Fruit fly (Drosophila melanogaster) whole organism, embryonic: ENCODE results near the gene stol.
A peak's percentile ranks its signal among the peaks of the same experiment; 100 is the strongest.

Experiments used
- Bgb ChIP-seq: fragments of 200-800 bp; sonication (Bioruptor generic); IDR thresholded peaks from 2 replicates; pipeline ENCODE4 v1.3.6; 2022; ENCODE audit warnings: missing biosample characterization, missing genetic modification characterization; ENCODE audit not compliant: partially characterized antibody
- CG10462 ChIP-seq: fragments of 200-800 bp; sonication (Bioruptor generic); optimal IDR thresholded peaks from 2 replicates; lab custom pipeline; 2016; ENCODE audit warnings: missing biosample characterization, missing genetic modification characterization
- CG13123 ChIP-seq: fragments of 200-800 bp; sonication (Bioruptor generic); optimal IDR thresholded peaks from 2 replicates; lab custom pipeline; 2016; ENCODE audit warnings: missing biosample characterization, missing genetic modification characterization
- CG13296 ChIP-seq: fragments of 200-800 bp; sonication (Bioruptor generic); optimal IDR thresholded peaks from 3 replicates; lab custom pipeline; 2018; ENCODE audit warnings: missing biosample characterization, mild to moderate bottlenecking, missing genetic modification characterization
- CG14050 ChIP-seq: fragments of 200-800 bp; sonication (Bioruptor generic); IDR thresholded peaks from 3 replicates; pipeline ENCODE4 v1.3.6; 2022; ENCODE audit warnings: missing biosample characterization, missing genetic modification characterization
- CG14667 ChIP-seq: fragments of 200-800 bp; sonication (Bioruptor generic); IDR thresholded peaks from 2 replicates; pipeline ENCODE4 v1.3.6; 2022; ENCODE audit warnings: missing biosample characterization, missing genetic modification characterization
- CG14965 ChIP-seq: fragments of 200-800 bp; sonication (Bioruptor generic); optimal IDR thresholded peaks from 2 replicates; lab custom pipeline; 2016; ENCODE audit warnings: missing biosample characterization, missing genetic modification characterization, borderline replicate concordance
- CG1603 ChIP-seq: fragments of 200-800 bp; sonication (Bioruptor generic); optimal IDR thresholded peaks from 2 replicates; lab custom pipeline; 2019; ENCODE audit warnings: missing biosample characterization, mild to moderate bottlenecking, missing genetic modification characterization, moderate library complexity
- CG17359 ChIP-seq: fragments of 200-800 bp; sonication (Bioruptor generic); optimal IDR thresholded peaks from 3 replicates; lab custom pipeline; 2018; ENCODE audit warnings: missing biosample characterization, mild to moderate bottlenecking, missing genetic modification characterization, moderate library complexity
- CG17612 ChIP-seq: fragments of 200-800 bp; sonication (Bioruptor generic); IDR thresholded peaks from 2 replicates; pipeline ENCODE4 v1.3.6; 2022; ENCODE audit warnings: missing biosample characterization, missing genetic modification characterization
- CG2120 ChIP-seq: fragments of 200-800 bp; sonication (Bioruptor generic); optimal IDR thresholded peaks from 3 replicates; lab custom pipeline; 2016; ENCODE audit warnings: missing biosample characterization, missing genetic modification characterization
- CG30403 ChIP-seq: fragments of 200-800 bp; sonication (Bioruptor generic); optimal IDR thresholded peaks from 3 replicates; lab custom pipeline; 2016; ENCODE audit warnings: missing biosample characterization, missing genetic modification characterization
- CG31388 ChIP-seq: fragments of 200-800 bp; sonication (Bioruptor generic); optimal IDR thresholded peaks from 2 replicates; lab custom pipeline; 2016; ENCODE audit warnings: missing biosample characterization, missing genetic modification characterization
- CG31441 ChIP-seq: fragments of 200-800 bp; sonication (Bioruptor generic); IDR thresholded peaks from 2 replicates; pipeline ENCODE4 v1.3.6; 2022; ENCODE audit warnings: missing biosample characterization, missing genetic modification characterization
- CG3281 ChIP-seq: fragments of 200-800 bp; sonication (Bioruptor generic); optimal IDR thresholded peaks from 3 replicates; lab custom pipeline; 2017; ENCODE audit warnings: missing biosample characterization, mild to moderate bottlenecking, missing genetic modification characterization
- CG4730 ChIP-seq: fragments of 200-800 bp; sonication (Bioruptor generic); IDR thresholded peaks from 2 replicates; pipeline ENCODE4 v1.3.6; 2022; ENCODE audit warnings: missing biosample characterization, missing genetic modification characterization
- CG5180 ChIP-seq: fragments of 200-800 bp; sonication (Bioruptor generic); optimal IDR thresholded peaks from 3 replicates; lab custom pipeline; 2017; ENCODE audit warnings: missing biosample characterization, missing genetic modification characterization, mild to moderate bottlenecking, moderate library complexity, missing genetic modification reagents
- CG6791 ChIP-seq: fragments of 200-800 bp; sonication (Bioruptor generic); IDR thresholded peaks from 3 replicates; pipeline ENCODE4 v1.3.6; 2022; ENCODE audit warnings: missing biosample characterization, missing genetic modification characterization; ENCODE audit not compliant: partially characterized antibody
- CG6854 ChIP-seq: fragments of 200-800 bp; sonication (Bioruptor generic); optimal IDR thresholded peaks from 3 replicates; lab custom pipeline; 2017; ENCODE audit warnings: missing biosample characterization, mild to moderate bottlenecking, missing genetic modification characterization
- CG7271 ChIP-seq: fragments of 200-800 bp; sonication (Bioruptor generic); optimal IDR thresholded peaks from 2 replicates; lab custom pipeline; 2018; ENCODE audit warnings: missing biosample characterization, mild to moderate bottlenecking, missing genetic modification characterization, moderate library complexity
- CG8359 ChIP-seq: fragments of 200-800 bp; sonication (Bioruptor generic); optimal IDR thresholded peaks from 2 replicates; lab custom pipeline; 2017; ENCODE audit warnings: missing biosample characterization, mild to moderate bottlenecking, missing genetic modification characterization, borderline replicate concordance
- CG9932 ChIP-seq: fragments of 200-800 bp; sonication (Bioruptor generic); IDR thresholded peaks from 2 replicates; pipeline ENCODE4 v1.3.6; 2022; ENCODE audit warnings: missing biosample characterization, missing genetic modification characterization
- CoRest ChIP-seq: fragments of 200-800 bp; sonication (Bioruptor generic); optimal IDR thresholded peaks from 3 replicates; lab custom pipeline; 2018; ENCODE audit warnings: missing biosample characterization, mild to moderate bottlenecking, missing genetic modification characterization, moderate library complexity
- Deaf1 ChIP-seq: fragments of 200-800 bp; optimal IDR thresholded peaks from 3 replicates; lab custom pipeline; 2019; ENCODE audit warnings: missing biosample characterization, mild to moderate bottlenecking, missing genetic modification characterization, moderate library complexity
- E2f2 ChIP-seq: fragments of 200-800 bp; sonication (Bioruptor generic); IDR thresholded peaks from 2 replicates; pipeline ENCODE4 v1.3.6; 2022; ENCODE audit warnings: missing biosample characterization, missing genetic modification characterization
- Elba2 ChIP-seq: fragments of 200-800 bp; sonication (Bioruptor generic); optimal IDR thresholded peaks from 3 replicates; lab custom pipeline; 2016; ENCODE audit warnings: missing biosample characterization, missing genetic modification characterization
- H15 ChIP-seq: fragments of 200-800 bp; sonication (Bioruptor generic); IDR thresholded peaks from 3 replicates; pipeline ENCODE4 v1.3.6; 2022; ENCODE audit warnings: missing biosample characterization, missing genetic modification characterization
- HLH4C ChIP-seq: fragments of 200-800 bp; sonication (Bioruptor generic); IDR thresholded peaks from 3 replicates; pipeline ENCODE4 v1.3.6; 2022; ENCODE audit warnings: missing biosample characterization, missing genetic modification characterization; ENCODE audit not compliant: partially characterized antibody
- Hr3 ChIP-seq: fragments of 200-800 bp; sonication (Bioruptor generic); optimal IDR thresholded peaks from 3 replicates; lab custom pipeline; 2016; ENCODE audit warnings: missing biosample characterization, missing genetic modification characterization
- Lpt ChIP-seq: fragments of >200 bp; optimal IDR thresholded peaks from 2 replicates; lab custom pipeline; 2018; ENCODE audit warnings: missing biosample characterization, missing genetic modification characterization
- Med ChIP-seq: fragments of 200-800 bp; sonication (Bioruptor generic); peaks from one replicate; lab custom pipeline; 2016; ENCODE audit warnings: missing biosample characterization, missing genetic modification characterization, mild to moderate bottlenecking, inconsistent platforms, moderate library complexity
- Myb ChIP-seq: fragments of 200-800 bp; sonication (Bioruptor generic); optimal IDR thresholded peaks from 2 replicates; lab custom pipeline; 2016; ENCODE audit warnings: missing biosample characterization, missing genetic modification characterization
- Neu2 ChIP-seq: fragments of 200-800 bp; sonication (Bioruptor generic); optimal IDR thresholded peaks from 3 replicates; lab custom pipeline; 2016; ENCODE audit warnings: missing biosample characterization, missing genetic modification characterization, borderline replicate concordance
- Nf-YB ChIP-seq: fragments of 200-800 bp; sonication (Bioruptor generic); optimal IDR thresholded peaks from 3 replicates; lab custom pipeline; 2019; ENCODE audit warnings: missing biosample characterization, mild to moderate bottlenecking, missing genetic modification characterization, moderate library complexity
- Side ChIP-seq: fragments of 200-800 bp; sonication (Bioruptor generic); optimal IDR thresholded peaks from 2 replicates; lab custom pipeline; 2016; ENCODE audit warnings: missing biosample characterization, missing genetic modification characterization
- Stat92E ChIP-seq, 3 experiments: fragments of >200 bp in 2 of 3; fragments of 200-800 bp in 1 of 3; sonication (Bioruptor generic) in 1 of 3; optimal IDR thresholded peaks; 2 replicates each; lab custom pipeline; 2017 to 2019; ENCODE audit warnings: missing biosample characterization in 3 of 3, missing genetic modification characterization in 3 of 3, mild to moderate bottlenecking in 1 of 3, moderate library complexity in 1 of 3
- TFAM ChIP-seq: fragments of 200-800 bp; sonication (Bioruptor generic); optimal IDR thresholded peaks from 2 replicates; lab custom pipeline; 2017; ENCODE audit warnings: missing biosample characterization, missing genetic modification characterization, inconsistent platforms
- danr ChIP-seq: fragments of 200-800 bp; sonication (Bioruptor generic); IDR thresholded peaks from 2 replicates; pipeline ENCODE4 v1.3.6; 2022; ENCODE audit warnings: missing biosample characterization, missing genetic modification characterization
- gce ChIP-seq: fragments of 200-800 bp; sonication (Bioruptor generic); IDR thresholded peaks from 3 replicates; pipeline ENCODE4 v1.3.6; 2022; ENCODE audit warnings: missing biosample characterization, missing genetic modification characterization
- gcm ChIP-seq: fragments of 200-800 bp; sonication (Bioruptor generic); optimal IDR thresholded peaks from 2 replicates; lab custom pipeline; 2019; ENCODE audit warnings: missing biosample characterization, mild to moderate bottlenecking, missing genetic modification characterization, moderate library complexity
- hb ChIP-seq: fragments of 200-800 bp; sonication (Bioruptor generic); IDR thresholded peaks from 3 replicates; pipeline ENCODE4 v1.3.6; 2022; ENCODE audit warnings: missing biosample characterization, missing genetic modification characterization; ENCODE audit not compliant: partially characterized antibody
- kah ChIP-seq: fragments of 200-800 bp; sonication (Bioruptor generic); optimal IDR thresholded peaks from 2 replicates; lab custom pipeline; 2018; ENCODE audit warnings: missing biosample characterization, mild to moderate bottlenecking, missing genetic modification characterization
- pan ChIP-seq, 4 experiments: fragments of >200 bp in 3 of 4; fragments of 200-800 bp in 1 of 4; sonication (Bioruptor generic) in 1 of 4; optimal IDR thresholded peaks in 3 of 4; IDR thresholded peaks in 1 of 4; 2 replicates each; pipeline versions ENCODE4 v1.3.6 to Lab custom; 2017 to 2022; ENCODE audit warnings: missing biosample characterization in 2 of 4, missing genetic modification characterization in 2 of 4, mixed read lengths in 1 of 4
- pita ChIP-seq: fragments of 200-800 bp; sonication (Bioruptor generic); optimal IDR thresholded peaks from 2 replicates; lab custom pipeline; 2017; ENCODE audit warnings: missing biosample characterization, mild to moderate bottlenecking, missing genetic modification characterization
- prd ChIP-seq, 3 experiments: fragments of >200 bp in 2 of 3; fragments of 200-800 bp in 1 of 3; sonication (Bioruptor generic) in 1 of 3; optimal IDR thresholded peaks in 2 of 3; IDR thresholded peaks in 1 of 3; 2 replicates in 2 of 3; 3 replicates in 1 of 3; pipeline versions ENCODE4 v1.3.6 to Lab custom; 2017 to 2022; ENCODE audit warnings: missing biosample characterization in 1 of 3, missing genetic modification characterization in 1 of 3
- ranshi ChIP-seq: fragments of 200-800 bp; sonication (Bioruptor generic); IDR thresholded peaks from 2 replicates; pipeline ENCODE4 v1.3.6; 2022; ENCODE audit warnings: missing biosample characterization, missing genetic modification characterization
- run ChIP-seq: fragments of 200-800 bp; sonication (Bioruptor generic); optimal IDR thresholded peaks from 3 replicates; lab custom pipeline; 2018; ENCODE audit warnings: missing biosample characterization, mild to moderate bottlenecking, missing genetic modification characterization
- seq ChIP-seq: fragments of 200-800 bp; sonication (Bioruptor generic); IDR thresholded peaks from 2 replicates; pipeline ENCODE4 v1.3.6; 2022; ENCODE audit warnings: missing biosample characterization, missing genetic modification characterization
- sim ChIP-seq: fragments of 200-800 bp; sonication (Bioruptor generic); IDR thresholded peaks from 2 replicates; pipeline ENCODE4 v1.3.6; 2022; ENCODE audit warnings: missing biosample characterization, missing genetic modification characterization

Gene stol

dm6 chr2L:15762466-15762865, 44.4 kb upstream of the stol start, which contains the start of gene Gli (continued):
- TF ChIP-seq prd (optimal IDR thresholded peaks at IDR 0.05; lab: Kevin White, UChicago) (no peak), prd (GFP tag; IDR thresholded peaks at IDR 0.05; lab: Robert Waterston, UW) (no peak), Side (peak; percentile 61), Lpt (GFP tag; lab: Kevin White, UChicago) (no peak), Myb (GFP tag; lab: Kevin White, UChicago) (peak; percentile 60), CG14965 (no peak), ranshi (GFP tag; lab: Robert Waterston, UW) (0 out of 2 replicates have a peak, but pooled peaks have one; percentile 12), Nf-YB (no peak), Hr3 (GFP tag; lab: Kevin White, UChicago) (no peak), gce (GFP tag; lab: Robert Waterston, UW) (0 out of 3 replicates have a peak, but pooled peaks have one; percentile 53), CG17612 (GFP tag; lab: Robert Waterston, UW) (no peak), CG7271 (tag; lab: Kevin White, UChicago) (no peak), pan (optimal IDR thresholded peaks at IDR 0.05; lab: Kevin White, UChicago) (no peak), pan (GFP tag; optimal IDR thresholded peaks at IDR 0.05 in 1 of 2, IDR thresholded peaks at IDR 0.05 in 1 of 2) (no peak), Elba2 (GFP tag; lab: Kevin White, UChicago) (no peak), CG2120 (GFP tag; lab: Kevin White, UChicago) (peak; percentile 1), CG1603 (tag; lab: Kevin White, UChicago) (no peak), Deaf1 (tag; lab: Kevin White, UChicago) (peak; percentile 85), CG6791 (GFP tag; lab: Robert Waterston, UW) (peak; percentile 50; the same call in 1 of the 3 replicates), CG3281 (no peak), hb (GFP tag; lab: Robert Waterston, UW) (no peak), CG9932 (GFP tag; lab: Robert Waterston, UW) (peak; percentile 39; the same call in 1 of the 2 replicates), CG13296 (no peak), CG14050 (no peak), Med (GFP tag; lab: Kevin White, UChicago) (peak; percentile 96), CG4730 (no peak), CG31388 (no peak), E2f2 (peak; percentile 46), gcm (GFP tag; lab: Kevin White, UChicago) (no peak), CG13123 (GFP tag; lab: Kevin White, UChicago) (no peak), pita (no peak), CG17359 (tag; lab: Kevin White, UChicago) (peak; percentile 29), H15 (no peak), Neu2 (peak; percentile 19), Bgb (GFP tag; lab: Robert Waterston, UW) (peak; percentile 74), CG30403 (GFP tag; lab: Kevin White, UChicago) (no peak), CG6854 (GFP tag; lab: Kevin White, UChicago) (peak; percentile 28), CG14667 (GFP tag; lab: Robert Waterston, UW) (no peak), CoRest (no peak), seq (peak; percentile 50; the same call in 1 of the 2 replicates), sim (GFP tag; lab: Robert Waterston, UW) (peak; percentile 43; the same call in 1 of the 2 replicates), TFAM (GFP tag; lab: Kevin White, UChicago) (no peak), CG31441 (GFP tag; lab: Robert Waterston, UW) (no peak), HLH4C (GFP tag; lab: Robert Waterston, UW) (peak; percentile 45; the same call in 1 of the 3 replicates), CG5180 (peak; percentile 94), danr (no peak), kah (peak; percentile 43), Stat92E (GFP tag; optimal IDR thresholded peaks at IDR 0.05; lab: Kevin White, UChicago) (peak in 1 of 3 experiments; percentile 80), run (tag; lab: Kevin White, UChicago) (no peak), CG8359 (GFP tag; lab: Kevin White, UChicago) (no peak), CG10462 (no peak)
